Worm (Caenorhabditis elegans): ENCODE data around the gene ttr-20.

The ttr-20 gene

ce11 chrIV:4247334-4247733 lies 741 bp downstream of the ttr-20 start (continued):
- TF ChIP-seq dpl-1 (GFP tag; optimal IDR thresholded peaks at IDR 0.05) = peak; percentile 60 to 82 (median 80)
- no peak for TF ChIP-seq zag-1 (tag; optimal IDR thresholded peaks at IDR 0.05)
- peak; percentile 59 for TF ChIP-seq nhr-20 (tag; optimal IDR thresholded peaks at IDR 0.05)
- no peak for TF ChIP-seq lin-15B (tag; optimal IDR thresholded peaks at IDR 0.05)
- TF ChIP-seq ztf-11 (tag; optimal IDR thresholded peaks at IDR 0.05) = no peak
- no peak for TF ChIP-seq fkh-10 (GFP tag; optimal IDR thresholded peaks at IDR 0.05)
- TF ChIP-seq lin-35 (GFP tag; optimal IDR thresholded peaks at IDR 0.05) = peak; percentile 76 to 85
- TF ChIP-seq nhr-90 (tag; optimal IDR thresholded peaks at IDR 0.05; ENCODE audit: poor library complexity) = peak; percentile 42
- no peak for TF ChIP-seq aha-1 (tag; optimal IDR thresholded peaks at IDR 0.05)
- no peak for TF ChIP-seq pqm-1 (tag; optimal IDR thresholded peaks at IDR 0.05)
- no peak for TF ChIP-seq efl-3 (GFP tag; optimal IDR thresholded peaks at IDR 0.05)
- TF ChIP-seq nhr-84 (tag; optimal IDR thresholded peaks at IDR 0.05) = no peak
- TF ChIP-seq nhr-19 (GFP tag; conservative IDR thresholded peaks at IDR 0.05) = peak; percentile 64
- TF ChIP-seq mdl-1 (tag; optimal IDR thresholded peaks at IDR 0.05) = peak in 1 of 2 experiments; percentile 19
- no peak for TF ChIP-seq pag-3 (tag; optimal IDR thresholded peaks at IDR 0.05; ENCODE audit: borderline replicate concordance, insufficient read depth)
- TF ChIP-seq skn-1 (tag; optimal IDR thresholded peaks at IDR 0.05) = peak; percentile 56
- no peak for TF ChIP-seq hpl-2 (GFP tag; optimal IDR thresholded peaks at IDR 0.05)
- TF ChIP-seq nhr-71 (tag; optimal IDR thresholded peaks at IDR 0.05) = peak; percentile 80
- peak; percentile 75 for TF ChIP-seq mep-1 (tag; optimal IDR thresholded peaks at IDR 0.05)
- TF ChIP-seq snu-23 (GFP tag; optimal IDR thresholded peaks at IDR 0.05) = peak; percentile 78
- peak; percentile 36 to 54 (median 52) for TF ChIP-seq ceh-82 (tag; optimal IDR thresholded peaks at IDR 0.05)
- no peak for TF ChIP-seq pax-3 (tag; optimal IDR thresholded peaks at IDR 0.05)
- TF ChIP-seq dsc-1 (tag; optimal IDR thresholded peaks at IDR 0.05) = peak; percentile 66
- peak; percentile 39 for TF ChIP-seq fkh-8 (tag; optimal IDR thresholded peaks at IDR 0.05)
- peak; percentile 2 for TF ChIP-seq lin-39 (tag; optimal IDR thresholded peaks at IDR 0.05)
- TF ChIP-seq C16A3.4 (tag; optimal IDR thresholded peaks at IDR 0.05) = peak; percentile 25
- TF ChIP-seq nhr-28 (tag; optimal IDR thresholded peaks at IDR 0.05) = no peak
- TF ChIP-seq nhr-12 (tag; optimal IDR thresholded peaks at IDR 0.05) = no peak
- no peak for TF ChIP-seq sox-4 (tag; optimal IDR thresholded peaks at IDR 0.05)
- peak; percentile 33 for TF ChIP-seq F16B12.6 (tag; optimal IDR thresholded peaks at IDR 0.05)
- TF ChIP-seq nhr-47 (tag; optimal IDR thresholded peaks at IDR 0.05) = peak; percentile 70
- no peak for TF ChIP-seq nhr-11 (tag; optimal IDR thresholded peaks at IDR 0.05)
- peak; percentile 40 for TF ChIP-seq snpc-4 (tag; optimal IDR thresholded peaks at IDR 0.05)
- peak; percentile 67 for TF ChIP-seq swsn-7 (tag; optimal IDR thresholded peaks at IDR 0.05)
- peak; percentile 73 to 85 for TF ChIP-seq lsy-2 (tag; optimal IDR thresholded peaks at IDR 0.05)
- TF ChIP-seq ztf-4 (tag; optimal IDR thresholded peaks at IDR 0.05) = no peak
- no peak for TF ChIP-seq nhr-77 (tag; optimal IDR thresholded peaks at IDR 0.05)
- no peak for TF ChIP-seq hlh-4 (tag; optimal IDR thresholded peaks at IDR 0.05)
- no peak for TF ChIP-seq egl-27 (tag; optimal IDR thresholded peaks at IDR 0.05)
- peak in 2 of 6 experiments; percentile 1 to 39 for TF ChIP-seq elt-3 (tag; optimal IDR thresholded peaks at IDR 0.05)
- no peak for TF ChIP-seq mef-2 (tag; optimal IDR thresholded peaks at IDR 0.05)
- peak; percentile 39 for TF ChIP-seq unc-86 (tag; optimal IDR thresholded peaks at IDR 0.05)
- no peak for TF ChIP-seq tlp-1 (tag; optimal IDR thresholded peaks at IDR 0.05)
- TF ChIP-seq lin-14 (GFP tag; optimal IDR thresholded peaks at IDR 0.05) = peak; percentile 35
- no peak for TF ChIP-seq sup-37 (GFP tag; optimal IDR thresholded peaks at IDR 0.05)
- TF ChIP-seq lin-13 (GFP tag; optimal IDR thresholded peaks at IDR 0.05) = peak; percentile 48
- no peak for TF ChIP-seq unc-62 (GFP tag; optimal IDR thresholded peaks at IDR 0.05)
- no peak for TF ChIP-seq nhr-85 (tag)
- no peak for TF ChIP-seq zip-4 (GFP tag; optimal IDR thresholded peaks at IDR 0.05)
- no peak for TF ChIP-seq aly-2 (tag; optimal IDR thresholded peaks at IDR 0.05)
- no peak for TF ChIP-seq nhr-76 (tag; optimal IDR thresholded peaks at IDR 0.05)
- peak; percentile 40 for TF ChIP-seq unc-130 (tag; optimal IDR thresholded peaks at IDR 0.05)
- no peak for TF ChIP-seq ceh-8 (GFP tag; optimal IDR thresholded peaks at IDR 0.05)
- no peak for TF ChIP-seq unc-30 (tag; optimal IDR thresholded peaks at IDR 0.05)

All from whole organism, L1 larva.